Fruit fly (Drosophila melanogaster): ENCODE results near the gene Icmt.

Gene Icmt

dm6 chr3L:13050675-13051202 lies 32.7 kb downstream of the Icmt start:
- no peak for TF ChIP-seq CG8301 (tag; optimal IDR thresholded peaks at IDR 0.05)

DNA sequence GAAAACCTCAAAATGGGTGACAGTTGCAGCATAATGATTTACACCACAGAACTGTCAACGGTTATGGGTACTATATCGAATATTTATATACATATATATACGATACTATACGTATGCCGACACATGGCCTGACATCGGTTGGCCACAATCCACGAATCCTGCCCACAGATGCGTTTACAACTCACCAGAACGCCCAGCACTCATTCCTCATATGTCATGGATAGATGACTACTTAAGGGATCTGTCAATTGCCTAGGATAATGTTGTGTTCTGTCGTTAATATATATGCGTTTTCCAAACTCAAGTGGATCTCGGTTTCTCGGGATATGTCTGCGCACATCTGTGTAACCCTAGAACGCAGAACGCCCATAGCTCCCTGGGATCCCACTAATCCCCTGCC lies 40.4 kb downstream of the Icmt start:
- TF ChIP-seq EcR (GFP tag; optimal IDR thresholded peaks at IDR 0.05) (no peak), Snoo (tag; optimal IDR thresholded peaks at IDR 0.05) (no peak), CG10348 (GFP tag; IDR thresholded peaks at IDR 0.05) (no peak), Ets98B (GFP tag; IDR thresholded peaks at IDR 0.05) (no peak), CG12605 (GFP tag; IDR thresholded peaks at IDR 0.05) (no peak), CG13204 (GFP tag; optimal IDR thresholded peaks at IDR 0.05) (no peak), CG8301 (tag; optimal IDR thresholded peaks at IDR 0.05) (no peak), Pif1A (GFP tag; optimal IDR thresholded peaks at IDR 0.05) (no peak), CG17806 (tag; optimal IDR thresholded peaks at IDR 0.05) (no peak)

DNA sequence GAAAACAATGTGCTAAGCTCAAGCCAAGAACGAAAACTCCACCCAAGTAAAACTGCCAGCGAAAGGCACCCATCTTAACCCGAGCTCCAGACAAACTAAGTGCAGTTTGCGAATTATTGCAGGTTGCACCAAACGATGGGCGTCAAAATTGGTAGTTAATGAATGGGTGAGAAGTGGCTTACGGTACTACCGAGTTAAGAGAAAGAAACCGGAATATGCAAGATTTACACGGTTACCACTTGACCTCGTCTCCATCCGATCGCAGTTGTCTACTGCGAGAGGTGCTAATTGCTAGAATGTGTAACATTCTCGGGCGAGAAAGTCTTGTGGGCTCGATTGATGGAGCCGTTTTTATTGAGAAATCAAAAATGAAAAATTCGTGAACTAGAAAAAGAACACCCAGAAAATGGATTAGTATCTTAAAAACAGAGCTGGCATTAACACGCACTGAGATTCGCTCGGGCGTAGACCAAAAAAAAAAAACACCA lies 43.3 kb downstream of the Icmt start, which contains the start of the genes CG14115 and CG34428:
CG14115 (minus strand) TSS at position 101 of the 488 bp plus-strand sequence.
CG34428 (plus strand) TSS at position 438 of the 488 bp plus-strand sequence.
- TF ChIP-seq Ets98B (GFP tag; IDR thresholded peaks at IDR 0.05), result no peak
- no peak for TF ChIP-seq Pif1A (GFP tag; optimal IDR thresholded peaks at IDR 0.05)

dm6 chr3L:13062746-13063145 lies 44.7 kb downstream of the Icmt start, which contains the start of gene CG34429:
TSS of gene CG34429 (plus strand) at chr3L:13063046.
- TF ChIP-seq Pif1A (GFP tag; optimal IDR thresholded peaks at IDR 0.05), result no peak
- TF ChIP-seq CG15710 (tag; optimal IDR thresholded peaks at IDR 0.05), result no peak
- no peak for TF ChIP-seq D1 (tag; optimal IDR thresholded peaks at IDR 0.05)
- no peak for TF ChIP-seq CG13204 (GFP tag; optimal IDR thresholded peaks at IDR 0.05)
- no peak for TF ChIP-seq Pif1B (GFP tag; optimal IDR thresholded peaks at IDR 0.05)
- no peak for TF ChIP-seq CG17806 (tag; optimal IDR thresholded peaks at IDR 0.05)
- no peak for TF ChIP-seq fd96Ca (GFP tag; IDR thresholded peaks at IDR 0.05)
- no peak for TF ChIP-seq Ets98B (GFP tag; IDR thresholded peaks at IDR 0.05)
- TF ChIP-seq gl (tag; optimal IDR thresholded peaks at IDR 0.05), result no peak
- no peak for TF ChIP-seq CG10348 (GFP tag; IDR thresholded peaks at IDR 0.05)
- TF ChIP-seq CG8301 (tag; optimal IDR thresholded peaks at IDR 0.05), result no peak
- no peak for TF ChIP-seq CG8159 (tag; optimal IDR thresholded peaks at IDR 0.05)
- TF ChIP-seq CG9948 (tag; optimal IDR thresholded peaks at IDR 0.05), result no peak
- no peak for TF ChIP-seq Snoo (tag; optimal IDR thresholded peaks at IDR 0.05)
- no peak for TF ChIP-seq CG12605 (GFP tag; IDR thresholded peaks at IDR 0.05)
- TF ChIP-seq EcR (GFP tag; optimal IDR thresholded peaks at IDR 0.05), result no peak
- TF ChIP-seq CG32121 (GFP tag; IDR thresholded peaks at IDR 0.05), result no peak
- TF ChIP-seq CG4496 (GFP tag; IDR thresholded peaks at IDR 0.05), result no peak
- TF ChIP-seq CG14655 (GFP tag; optimal IDR thresholded peaks at IDR 0.05), result no peak
- no peak for TF ChIP-seq CG34367 (tag; optimal IDR thresholded peaks at IDR 0.05)

- TF ChIP-seq CG32121 (GFP tag; IDR thresholded peaks at IDR 0.05) (no peak), CG8159 (tag; optimal IDR thresholded peaks at IDR 0.05) (no peak), CG9948 (tag; optimal IDR thresholded peaks at IDR 0.05) (no peak), CG17806 (tag; optimal IDR thresholded peaks at IDR 0.05) (no peak), D1 (tag; optimal IDR thresholded peaks at IDR 0.05) (no peak), CG10348 (GFP tag; IDR thresholded peaks at IDR 0.05) (no peak), CG15710 (tag; optimal IDR thresholded peaks at IDR 0.05) (no peak), CG4496 (GFP tag; IDR thresholded peaks at IDR 0.05) (no peak)
Measured at dm6 chr3L:13064346-13064745, 46.3 kb downstream of the Icmt start.

DNA sequence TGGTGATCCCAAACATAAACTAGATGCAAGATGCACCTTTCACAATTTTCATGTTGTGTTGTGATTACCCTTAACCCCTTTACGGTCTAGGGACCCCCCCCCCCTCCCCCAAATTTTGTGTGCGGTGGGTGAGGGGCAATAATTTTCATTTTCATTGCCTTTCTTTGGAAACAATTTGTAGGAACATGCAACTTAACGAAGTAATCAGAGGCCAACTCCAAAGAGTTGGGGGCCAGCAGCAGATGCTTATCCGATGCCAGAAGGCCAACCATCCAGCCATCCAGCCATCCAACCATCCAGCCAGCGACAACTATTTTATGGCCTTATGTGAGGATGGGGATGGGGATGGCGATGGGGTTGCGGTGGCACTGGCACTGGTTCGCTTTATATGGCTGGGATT lies 46.9 kb downstream of the Icmt start:
- no peak for TF ChIP-seq CG4496 (GFP tag; IDR thresholded peaks at IDR 0.05)
- TF ChIP-seq rn (GFP tag; IDR thresholded peaks at IDR 0.05), result no peak
- TF ChIP-seq CG8301 (tag; optimal IDR thresholded peaks at IDR 0.05), result no peak
- TF ChIP-seq CG9948 (tag; optimal IDR thresholded peaks at IDR 0.05), result no peak
- TF ChIP-seq CG8159 (tag; optimal IDR thresholded peaks at IDR 0.05), result no peak
- TF ChIP-seq D1 (tag; optimal IDR thresholded peaks at IDR 0.05), result no peak
- TF ChIP-seq CG14655 (GFP tag; optimal IDR thresholded peaks at IDR 0.05), result no peak
- TF ChIP-seq fd96Ca (GFP tag; IDR thresholded peaks at IDR 0.05), result no peak
- TF ChIP-seq CG17806 (tag; optimal IDR thresholded peaks at IDR 0.05), result no peak
- no peak for TF ChIP-seq CG32121 (GFP tag; IDR thresholded peaks at IDR 0.05)
- no peak for TF ChIP-seq Ets98B (GFP tag; IDR thresholded peaks at IDR 0.05)
- no peak for TF ChIP-seq Snoo (tag; optimal IDR thresholded peaks at IDR 0.05)
- TF ChIP-seq Pif1B (GFP tag; optimal IDR thresholded peaks at IDR 0.05), result no peak
- TF ChIP-seq CG34367 (tag; optimal IDR thresholded peaks at IDR 0.05), result no peak
- no peak for TF ChIP-seq CG13204 (GFP tag; optimal IDR thresholded peaks at IDR 0.05)
- TF ChIP-seq CG10348 (GFP tag; IDR thresholded peaks at IDR 0.05), result no peak

- TF ChIP-seq CG8159 (tag; optimal IDR thresholded peaks at IDR 0.05), result no peak
- no peak for TF ChIP-seq CG12605 (GFP tag; IDR thresholded peaks at IDR 0.05)
- TF ChIP-seq rn (GFP tag; IDR thresholded peaks at IDR 0.05), result no peak
- TF ChIP-seq CG34367 (tag; optimal IDR thresholded peaks at IDR 0.05), result no peak
- TF ChIP-seq Pif1A (GFP tag; optimal IDR thresholded peaks at IDR 0.05), result no peak
- no peak for TF ChIP-seq Pif1B (GFP tag; optimal IDR thresholded peaks at IDR 0.05)
- no peak for TF ChIP-seq CG9948 (tag; optimal IDR thresholded peaks at IDR 0.05)
- TF ChIP-seq CG4496 (GFP tag; IDR thresholded peaks at IDR 0.05), result no peak
- TF ChIP-seq gl (tag; optimal IDR thresholded peaks at IDR 0.05), result no peak
- TF ChIP-seq fd96Ca (GFP tag; IDR thresholded peaks at IDR 0.05), result no peak
- TF ChIP-seq CG10348 (GFP tag; IDR thresholded peaks at IDR 0.05), result no peak
- no peak for TF ChIP-seq CG15710 (tag; optimal IDR thresholded peaks at IDR 0.05)
- no peak for TF ChIP-seq CG8301 (tag; optimal IDR thresholded peaks at IDR 0.05)
- TF ChIP-seq CG13204 (GFP tag; optimal IDR thresholded peaks at IDR 0.05), result no peak
- no peak for TF ChIP-seq CG32121 (GFP tag; IDR thresholded peaks at IDR 0.05)
- TF ChIP-seq EcR (GFP tag; optimal IDR thresholded peaks at IDR 0.05), result no peak
Measured at dm6 chr3L:13065619-13066018, 47.6 kb downstream of the Icmt start.

Data from whole organism, pupa.